Fruit fly (Drosophila melanogaster): ENCODE results near the gene Mettl3.

Gene Mettl3

DNA sequence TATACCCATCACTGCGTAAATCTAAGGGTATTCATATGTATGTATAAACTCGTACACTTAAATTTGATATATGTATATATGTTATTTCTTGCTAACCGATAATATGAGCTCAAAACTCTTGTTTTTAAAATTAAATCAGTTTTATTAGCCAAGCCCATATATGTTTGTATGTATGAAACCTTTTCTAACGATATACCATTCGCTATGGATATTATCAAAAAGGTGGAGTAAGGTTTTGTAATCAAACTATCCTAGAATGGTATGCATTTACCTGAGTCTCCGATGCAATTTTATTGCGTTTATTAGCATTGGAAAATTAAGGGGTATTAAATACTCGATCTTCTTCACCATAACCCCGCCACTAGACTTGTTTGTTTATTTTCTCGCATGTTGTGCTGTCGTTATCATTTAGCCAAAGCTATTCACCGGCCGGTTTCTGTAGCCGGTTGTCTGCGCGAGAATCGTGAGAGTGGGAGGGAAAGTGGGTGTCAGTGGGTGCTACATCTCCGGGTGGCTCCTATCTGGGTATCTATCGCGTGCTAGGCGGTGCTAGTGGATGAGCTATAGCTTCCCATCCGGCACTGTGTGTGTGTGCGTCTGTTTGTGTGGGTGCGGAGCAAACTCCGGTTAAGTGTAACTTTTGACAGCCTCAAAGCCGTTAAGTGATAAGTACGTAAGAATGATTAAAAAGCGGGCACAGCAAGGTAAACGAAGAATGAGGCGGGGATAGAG is 24.0 kb upstream of the Mettl3 start (continued):
- TF ChIP-seq nerfin-2 (GFP tag; IDR thresholded peaks at IDR 0.05; ENCODE audit: partially characterized antibody) (0 out of 2 replicates have a peak, but pooled peaks have one; percentile 11), CG17359 (tag; optimal IDR thresholded peaks at IDR 0.05) (no peak), Mrtf (GFP tag; IDR thresholded peaks at IDR 0.05) (no peak), unpg (GFP tag; optimal IDR thresholded peaks at IDR 0.05) (peak; percentile 13), unc-4 (GFP tag; IDR thresholded peaks at IDR 0.05; ENCODE audit: partially characterized antibody) (no peak), z (GFP tag; IDR thresholded peaks at IDR 0.05) (no peak), ken (GFP tag; IDR thresholded peaks at IDR 0.05) (no peak), lbe (GFP tag; optimal IDR thresholded peaks at IDR 0.05) (no peak), Sin3A (optimal IDR thresholded peaks at IDR 0.05) (no peak), HmgD (GFP tag; optimal IDR thresholded peaks at IDR 0.05) (no peak), fru (optimal IDR thresholded peaks at IDR 0.05) (no peak), Max (GFP tag; optimal IDR thresholded peaks at IDR 0.05) (no peak), Asciz (GFP tag; optimal IDR thresholded peaks at IDR 0.05) (peak; percentile 32), emc (GFP tag; optimal IDR thresholded peaks at IDR 0.05) (no peak), ems (GFP tag; optimal IDR thresholded peaks at IDR 0.05) (no peak), CG11504 (tag; optimal IDR thresholded peaks at IDR 0.05) (peak; percentile 52), CG6791 (GFP tag; IDR thresholded peaks at IDR 0.05; ENCODE audit: partially characterized antibody) (no peak; the same call in 2 of the 3 replicates), ac (GFP tag; optimal IDR thresholded peaks at IDR 0.05) (no peak), pzg (GFP tag; optimal IDR thresholded peaks at IDR 0.05) (no peak), CG14667 (GFP tag; IDR thresholded peaks at IDR 0.05) (no peak), Rfx (GFP tag; IDR thresholded peaks at IDR 0.05) (no peak), fd64A (GFP tag; optimal IDR thresholded peaks at IDR 0.05) (peak; percentile 6), wek (GFP tag; optimal IDR thresholded peaks at IDR 0.05) (no peak), CG10959 (GFP tag; IDR thresholded peaks at IDR 0.05) (no peak), CG15514 (GFP tag; optimal IDR thresholded peaks at IDR 0.05) (no peak), Dek (tag; optimal IDR thresholded peaks at IDR 0.05) (peak; percentile 31), fu2 (GFP tag; optimal IDR thresholded peaks at IDR 0.05) (no peak), hb (GFP tag; IDR thresholded peaks at IDR 0.05; ENCODE audit: partially characterized antibody) (no peak), salm (tag; optimal IDR thresholded peaks at IDR 0.05) (no peak), tin (GFP tag; optimal IDR thresholded peaks at IDR 0.05) (no peak), CG13287 (GFP tag; IDR thresholded peaks at IDR 0.05; ENCODE audit: partially characterized antibody) (no peak), ash1 (GFP tag; optimal IDR thresholded peaks at IDR 0.05) (no peak), oc (tag; optimal IDR thresholded peaks at IDR 0.05) (no peak), trem (tag; optimal IDR thresholded peaks at IDR 0.05) (no peak), dimm (GFP tag; IDR thresholded peaks at IDR 0.05) (no peak), CG16813 (GFP tag; IDR thresholded peaks at IDR 0.05; ENCODE audit: partially characterized antibody) (no peak), Hr3 (GFP tag; optimal IDR thresholded peaks at IDR 0.05) (peak; percentile 10), sima (GFP tag; optimal IDR thresholded peaks at IDR 0.05) (no peak), CG9876 (GFP tag; optimal IDR thresholded peaks at IDR 0.05) (no peak), CG2678 (tag; optimal IDR thresholded peaks at IDR 0.05) (peak; percentile 76), Ptx1 (GFP tag; IDR thresholded peaks at IDR 0.05) (no peak), CG9727 (GFP tag; optimal IDR thresholded peaks at IDR 0.05) (no peak), CG10654 (GFP tag; optimal IDR thresholded peaks at IDR 0.05) (no peak), Mad (GFP tag; optimal IDR thresholded peaks at IDR 0.05) (no peak), Aef1 (GFP tag; IDR thresholded peaks at IDR 0.05) (no peak), D19B (GFP tag; optimal IDR thresholded peaks at IDR 0.05) (peak; percentile 94), Hsf (GFP tag; optimal IDR thresholded peaks at IDR 0.05) (no peak), so (GFP tag; IDR thresholded peaks at IDR 0.05) (0 out of 3 replicates have a peak, but pooled peaks have one; percentile 42), zen2 (GFP tag; IDR thresholded peaks at IDR 0.05; ENCODE audit: partially characterized antibody) (no peak), dmrt99B (tag; optimal IDR thresholded peaks at IDR 0.05) (peak; percentile 61)

Measured in whole organism, embryonic.